Fruit fly (Drosophila melanogaster) whole organism, adult: ENCODE data around the gene Dnali1.

ENCODE experiments used
- CG11617 ChIP-seq: fragments of 200-800 bp; sonication (Bioruptor generic); optimal IDR thresholded peaks from 2 replicates; lab custom pipeline; 2017; ENCODE audit warnings: mild to moderate bottlenecking, missing biosample characterization, missing genetic modification reagents, missing genetic modification characterization
- CG12768 ChIP-seq: fragments of 200-800 bp; sonication (Bioruptor generic); optimal IDR thresholded peaks from 2 replicates; lab custom pipeline; 2017; ENCODE audit warnings: missing biosample characterization, missing genetic modification characterization, mild to moderate bottlenecking, moderate library complexity, missing genetic modification reagents
- CG14711 ChIP-seq: fragments of 200-800 bp; sonication (Bioruptor generic); optimal IDR thresholded peaks from 2 replicates; lab custom pipeline; 2018; ENCODE audit warnings: missing biosample characterization, mild to moderate bottlenecking, missing genetic modification characterization, moderate library complexity
- CG1620 ChIP-seq: fragments of 200-800 bp; sonication (Bioruptor generic); optimal IDR thresholded peaks from 2 replicates; lab custom pipeline; 2016; ENCODE audit warnings: missing biosample characterization, missing genetic modification characterization
- CG33017 ChIP-seq: fragments of 200-800 bp; sonication (Bioruptor generic); optimal IDR thresholded peaks from 2 replicates; lab custom pipeline; 2018; ENCODE audit warnings: missing biosample characterization, mild to moderate bottlenecking, missing genetic modification characterization, moderate library complexity
- CG5204 ChIP-seq: fragments of 200-800 bp; sonication (Bioruptor generic); optimal IDR thresholded peaks from 2 replicates; lab custom pipeline; 2016; ENCODE audit warnings: missing biosample characterization, missing genetic modification characterization
- CG7045 ChIP-seq: fragments of 200-800 bp; sonication (Bioruptor generic); optimal IDR thresholded peaks from 2 replicates; lab custom pipeline; 2017; ENCODE audit warnings: missing biosample characterization, mild to moderate bottlenecking, missing genetic modification characterization
- CG7101 ChIP-seq: fragments of 200-800 bp; sonication (Bioruptor generic); optimal IDR thresholded peaks from 2 replicates; lab custom pipeline; 2018; ENCODE audit warnings: missing biosample characterization, mild to moderate bottlenecking, missing genetic modification characterization, moderate library complexity
- Clk ChIP-seq: fragments of 200-800 bp; sonication (Bioruptor generic); optimal IDR thresholded peaks from 2 replicates; lab custom pipeline; 2017; ENCODE audit warnings: missing biosample characterization, missing genetic modification characterization
- Crg-1 ChIP-seq: fragments of 200-800 bp; sonication (Bioruptor generic); optimal IDR thresholded peaks from 2 replicates; lab custom pipeline; 2016; ENCODE audit warnings: missing biosample characterization, missing genetic modification characterization
- Hr96 ChIP-seq: fragments of 200-800 bp; sonication (Bioruptor generic); optimal IDR thresholded peaks from 2 replicates; lab custom pipeline; 2016; ENCODE audit warnings: missing biosample characterization, missing genetic modification characterization
- Mnt ChIP-seq: fragments of 200-800 bp; sonication (Bioruptor generic); optimal IDR thresholded peaks from 2 replicates; lab custom pipeline; 2016; ENCODE audit warnings: missing biosample characterization, mild to moderate bottlenecking, missing genetic modification characterization
- bab1 ChIP-seq: fragments of 200-800 bp; sonication (Bioruptor generic); optimal IDR thresholded peaks from 3 replicates; lab custom pipeline; 2019; ENCODE audit warnings: missing biosample characterization, mild to moderate bottlenecking, missing genetic modification characterization, moderate library complexity
- cic ChIP-seq: fragments of 200-800 bp; sonication (Bioruptor generic); optimal IDR thresholded peaks from 2 replicates; lab custom pipeline; 2017; ENCODE audit warnings: missing biosample characterization, mild to moderate bottlenecking, missing genetic modification characterization, moderate library complexity
- cnc ChIP-seq, 2 experiments: fragments of >200 bp; optimal IDR thresholded peaks; 2 replicates each; lab custom pipeline; 2017
- kay ChIP-seq: fragments of 200-800 bp; sonication (Bioruptor generic); peaks from one replicate; lab custom pipeline; 2016; ENCODE audit warnings: missing biosample characterization, missing genetic modification characterization, borderline replicate concordance
- ovo ChIP-seq: fragments of 200-800 bp; sonication (Bioruptor generic); optimal IDR thresholded peaks from 2 replicates; lab custom pipeline; 2016; ENCODE audit warnings: missing biosample characterization, missing genetic modification characterization
- pad ChIP-seq: fragments of 200-800 bp; sonication (Bioruptor generic); optimal IDR thresholded peaks from 3 replicates; lab custom pipeline; 2017; ENCODE audit warnings: missing biosample characterization, missing genetic modification characterization, mild to moderate bottlenecking, moderate library complexity, missing genetic modification reagents
- tj ChIP-seq: fragments of 200-800 bp; sonication (Bioruptor generic); optimal IDR thresholded peaks from 3 replicates; lab custom pipeline; 2017; ENCODE audit warnings: missing biosample characterization, mild to moderate bottlenecking, missing genetic modification characterization, moderate library complexity
- toe ChIP-seq: fragments of 200-800 bp; sonication (Bioruptor generic); optimal IDR thresholded peaks from 2 replicates; lab custom pipeline; 2016; ENCODE audit warnings: missing biosample characterization, missing genetic modification characterization

Gene Dnali1

DNA sequence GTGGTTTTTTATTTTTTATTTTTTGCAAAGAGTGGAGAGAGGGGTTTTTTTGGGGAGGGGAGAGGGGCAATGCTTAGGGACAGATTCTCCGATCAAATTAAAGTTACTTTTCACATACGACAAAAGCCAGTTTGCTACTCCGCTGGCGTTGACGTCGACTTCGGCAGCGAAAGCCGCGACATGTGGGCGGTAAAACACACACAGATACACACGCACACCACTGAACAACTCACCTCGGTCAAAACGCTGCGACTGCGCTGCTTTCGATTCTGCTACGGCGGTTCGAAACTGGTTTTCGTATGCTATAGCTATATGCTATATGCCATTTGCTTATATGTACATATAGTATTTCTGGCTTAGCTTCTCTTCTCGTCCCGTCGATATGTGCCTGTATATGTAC is 24.5 kb downstream of the Dnali1 start:
- TF ChIP-seq Mnt (GFP tag; lab: Kevin White, UChicago) (no peak), toe (no peak), ovo (no peak), Clk (GFP tag; lab: Kevin White, UChicago) (no peak), CG5204 (GFP tag; lab: Kevin White, UChicago) (no peak), CG14711 (tag; lab: Kevin White, UChicago) (no peak), CG33017 (tag; lab: Kevin White, UChicago) (no peak), pad (GFP tag; lab: Kevin White, UChicago) (no peak), CG7045 (GFP tag; lab: Kevin White, UChicago) (no peak), cnc (optimal IDR thresholded peaks at IDR 0.05; lab: Kevin White, UChicago) (no peak), CG1620 (GFP tag; lab: Kevin White, UChicago) (no peak), bab1 (GFP tag; lab: Kevin White, UChicago) (no peak), CG12768 (no peak), CG7101 (tag; lab: Kevin White, UChicago) (no peak), CG11617 (no peak), Crg-1 (GFP tag; lab: Kevin White, UChicago) (no peak), Hr96 (GFP tag; lab: Kevin White, UChicago) (no peak), cic (GFP tag; lab: Kevin White, UChicago) (no peak), kay (GFP tag; lab: Kevin White, UChicago) (no peak)

DNA sequence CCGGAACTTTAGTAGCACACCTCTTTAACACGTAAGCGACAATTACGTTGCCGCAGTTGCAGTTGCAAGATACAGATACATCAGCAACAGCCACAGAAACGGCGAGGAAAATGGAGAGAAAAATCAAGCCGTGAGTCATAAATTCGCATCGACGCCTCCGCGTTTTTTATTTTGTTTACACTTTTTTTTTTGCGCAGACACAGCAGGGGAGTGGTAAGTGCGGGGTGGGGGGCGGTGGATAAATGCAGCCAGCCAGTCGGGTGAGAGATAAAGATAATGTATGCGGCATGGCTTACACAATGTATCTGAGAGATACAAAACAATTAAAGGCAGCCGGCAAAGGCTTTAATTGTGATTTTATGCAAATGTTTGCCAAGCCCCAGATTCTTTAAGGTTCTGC is 28.0 kb downstream of the Dnali1 start:
- no peak for TF ChIP-seq tj (GFP tag; lab: Kevin White, UChicago)
- no peak for TF ChIP-seq CG14711 (tag; lab: Kevin White, UChicago)
- TF ChIP-seq Mnt (GFP tag; lab: Kevin White, UChicago): no peak
- no peak for TF ChIP-seq CG5204 (GFP tag; lab: Kevin White, UChicago)
- no peak for TF ChIP-seq bab1 (GFP tag; lab: Kevin White, UChicago)
- TF ChIP-seq ovo: no peak
- TF ChIP-seq CG11617: no peak
- no peak for TF ChIP-seq CG7101 (tag; lab: Kevin White, UChicago)
- no peak for TF ChIP-seq CG12768
- TF ChIP-seq CG33017 (tag; lab: Kevin White, UChicago): no peak
- TF ChIP-seq CG7045 (GFP tag; lab: Kevin White, UChicago): no peak
- no peak for TF ChIP-seq Clk (GFP tag; lab: Kevin White, UChicago)
- TF ChIP-seq kay (GFP tag; lab: Kevin White, UChicago): no peak
- TF ChIP-seq pad (GFP tag; lab: Kevin White, UChicago): no peak
- no peak for TF ChIP-seq Crg-1 (GFP tag; lab: Kevin White, UChicago)

DNA sequence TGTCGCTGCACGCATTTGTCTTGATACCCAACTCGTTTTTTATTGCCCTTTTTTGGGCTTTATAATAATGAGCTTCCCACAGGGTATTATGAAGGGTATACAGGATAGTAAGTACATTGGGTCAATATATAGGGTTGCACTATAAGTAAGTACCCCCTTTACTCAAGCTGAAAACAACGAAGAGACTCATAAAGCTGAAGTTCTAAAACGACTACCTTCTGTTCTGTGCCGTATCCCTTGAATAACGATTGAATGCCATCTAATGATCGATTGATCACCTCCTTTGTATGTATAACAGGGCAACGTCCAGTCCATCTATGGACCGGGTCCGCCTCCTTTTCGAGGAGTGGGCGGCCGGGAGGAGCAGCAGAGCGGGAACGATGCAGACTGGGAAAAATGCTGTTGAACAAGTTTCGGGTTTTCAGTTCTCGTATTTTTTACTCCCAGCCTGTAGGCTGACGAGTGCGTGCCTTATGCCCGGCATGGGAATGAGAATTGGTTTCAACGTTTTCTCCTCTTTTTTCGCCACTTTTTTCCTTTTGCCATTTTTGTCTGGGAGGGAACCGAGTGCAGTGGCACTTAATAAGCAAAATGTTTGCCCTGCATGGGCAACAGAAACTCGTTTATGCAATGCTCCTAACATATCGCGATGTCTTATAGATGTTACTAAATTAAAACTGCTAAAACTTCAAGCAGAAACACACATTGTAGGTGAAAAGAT is 33.4 kb downstream of the Dnali1 start:
- TF ChIP-seq toe (no peak), CG7101 (tag; lab: Kevin White, UChicago) (no peak), cnc (optimal IDR thresholded peaks at IDR 0.05; lab: Kevin White, UChicago) (no peak), ovo (no peak), kay (GFP tag; lab: Kevin White, UChicago) (no peak), CG33017 (tag; lab: Kevin White, UChicago) (no peak), CG1620 (GFP tag; lab: Kevin White, UChicago) (no peak), CG14711 (tag; lab: Kevin White, UChicago) (no peak), Crg-1 (GFP tag; lab: Kevin White, UChicago) (no peak), Mnt (GFP tag; lab: Kevin White, UChicago) (no peak), CG5204 (GFP tag; lab: Kevin White, UChicago) (no peak), Hr96 (GFP tag; lab: Kevin White, UChicago) (no peak), pad (GFP tag; lab: Kevin White, UChicago) (no peak), CG7045 (GFP tag; lab: Kevin White, UChicago) (no peak)

DNA sequence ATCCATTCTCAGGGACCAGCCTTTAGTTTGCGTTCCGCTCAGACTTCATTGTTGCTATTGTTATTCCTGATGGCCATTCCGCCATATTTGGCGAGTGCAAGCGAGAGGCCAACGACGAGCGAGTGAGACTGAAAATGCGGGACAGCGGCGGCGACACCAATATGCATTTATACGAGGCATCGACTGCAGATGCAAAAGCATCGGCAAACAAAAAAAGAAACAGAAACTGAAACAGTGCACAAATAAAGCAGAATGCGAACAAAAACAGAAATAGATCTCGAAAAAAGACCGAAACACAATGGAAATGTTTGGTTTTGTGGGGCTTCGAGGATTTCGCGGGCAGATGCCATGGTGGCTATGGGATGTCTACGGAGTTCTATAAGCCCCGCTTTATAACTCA is 34.0 kb downstream of the Dnali1 start:
- TF ChIP-seq ovo (no peak), tj (GFP tag; lab: Kevin White, UChicago) (no peak), Mnt (GFP tag; lab: Kevin White, UChicago) (no peak), bab1 (GFP tag; lab: Kevin White, UChicago) (no peak), CG1620 (GFP tag; lab: Kevin White, UChicago) (no peak), cic (GFP tag; lab: Kevin White, UChicago) (no peak), CG7101 (tag; lab: Kevin White, UChicago) (no peak), Hr96 (GFP tag; lab: Kevin White, UChicago) (no peak), Clk (GFP tag; lab: Kevin White, UChicago) (no peak), kay (GFP tag; lab: Kevin White, UChicago) (no peak), CG14711 (tag; lab: Kevin White, UChicago) (no peak), CG12768 (no peak), Crg-1 (GFP tag; lab: Kevin White, UChicago) (no peak), CG5204 (GFP tag; lab: Kevin White, UChicago) (no peak), CG33017 (tag; lab: Kevin White, UChicago) (no peak), CG11617 (no peak), cnc (optimal IDR thresholded peaks at IDR 0.05; lab: Kevin White, UChicago) (no peak)

DNA sequence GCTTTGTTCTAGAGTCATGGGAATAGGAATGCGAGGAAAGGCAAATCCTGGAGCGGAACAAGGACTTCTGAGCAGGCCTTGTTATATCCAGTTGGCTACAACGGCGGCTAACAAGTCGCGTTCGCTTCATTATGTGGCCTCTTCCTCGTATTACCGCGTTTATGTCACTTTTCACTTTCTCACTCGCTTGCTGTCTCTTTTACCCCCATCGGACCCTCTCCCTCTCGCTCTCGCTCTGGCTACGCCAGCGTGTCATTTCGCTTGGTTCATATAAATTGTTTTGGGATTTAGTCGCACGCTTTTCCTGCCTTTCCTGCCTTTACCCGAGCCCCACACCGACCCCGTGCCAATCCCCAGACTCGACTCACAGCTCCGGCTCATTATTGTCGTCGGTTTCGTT is 36.8 kb downstream of the Dnali1 start:
- TF ChIP-seq kay (GFP tag; lab: Kevin White, UChicago) (no peak), CG1620 (GFP tag; lab: Kevin White, UChicago) (no peak)

DNA sequence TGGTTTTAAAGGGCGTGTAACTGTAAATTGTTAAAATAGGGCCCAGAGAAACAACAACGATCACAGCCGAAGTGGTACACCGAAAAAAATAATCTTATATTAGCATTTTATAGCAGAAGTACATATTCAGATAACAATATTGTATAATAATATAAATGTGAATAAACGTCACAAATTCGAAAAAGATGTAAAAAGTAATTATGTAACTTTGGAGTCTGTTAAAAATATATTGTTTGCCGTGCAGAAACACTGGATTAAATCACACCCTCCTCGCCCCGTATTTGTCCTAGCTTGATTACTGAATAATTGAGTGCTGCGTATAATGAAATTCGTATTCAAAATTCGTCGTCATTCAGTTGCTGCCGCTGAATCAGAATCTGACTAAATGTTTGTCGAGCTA is 37.9 kb downstream of the Dnali1 start:
- TF ChIP-seq CG7101 (tag; lab: Kevin White, UChicago) (no peak), Crg-1 (GFP tag; lab: Kevin White, UChicago) (no peak), Clk (GFP tag; lab: Kevin White, UChicago) (no peak), CG7045 (GFP tag; lab: Kevin White, UChicago) (no peak), ovo (no peak), Mnt (GFP tag; lab: Kevin White, UChicago) (no peak), Hr96 (GFP tag; lab: Kevin White, UChicago) (no peak), pad (GFP tag; lab: Kevin White, UChicago) (no peak), cnc (optimal IDR thresholded peaks at IDR 0.05; lab: Kevin White, UChicago) (no peak), bab1 (GFP tag; lab: Kevin White, UChicago) (no peak), CG1620 (GFP tag; lab: Kevin White, UChicago) (no peak), toe (no peak), CG5204 (GFP tag; lab: Kevin White, UChicago) (no peak), CG12768 (no peak)
